Worm (Caenorhabditis elegans) whole organism, L1 larva: ENCODE results near the gene nas-20.

Experiments used
- aha-1 ChIP-seq: fragments of 150-350 bp; optimal IDR thresholded peaks from 2 replicates; lab custom pipeline; 2014; ENCODE audit warnings: missing biosample characterization, missing genetic modification characterization
- ama-1 ChIP-seq: fragments of 150-350 bp; optimal IDR thresholded peaks from 2 replicates; lab custom pipeline; 2014
- ceh-82 ChIP-seq, 3 experiments: fragments of 150-350 bp in 1 of 3; sonication (generic microtip) in 2 of 3; optimal IDR thresholded peaks; 2 replicates each; lab custom pipeline; 2014 to 2017; ENCODE audit warnings: missing biosample characterization in 3 of 3, missing genetic modification characterization in 3 of 3
- fkh-10 ChIP-seq: sonication (generic microtip); optimal IDR thresholded peaks from 2 replicates; lab custom pipeline; 2017; ENCODE audit warnings: missing biosample characterization, missing genetic modification reagents, missing genetic modification characterization
- unc-98 ChIP-seq: fragments of 200-800 bp; sonication (Bioruptor generic); IDR thresholded peaks from 2 replicates; pipeline ENCODE4 v1.3.6; 2022; ENCODE audit warnings: missing genetic modification characterization, missing compliant biosample characterization

ce11 chrV:11479406-11479805 lies 7.3 kb upstream of the nas-20 start, which contains the start of gene T11F9.22:
- TF ChIP-seq fkh-10 (GFP tag; lab: Kevin White, UChicago) (no peak), ama-1 (lab: Kevin White, UChicago) (no peak), unc-98 (GFP tag; lab: Robert Waterston, UW) (no peak), ceh-82 (tag; optimal IDR thresholded peaks at IDR 0.05; lab: Kevin White, UChicago) (no peak), aha-1 (tag; lab: Kevin White, UChicago) (no peak)
